Fruit fly (Drosophila melanogaster) whole organism, embryonic: ENCODE data around the gene GIIIspla2.

Experiments used
- Blimp-1 ChIP-seq: fragments of 200-800 bp; sonication (Bioruptor generic); optimal IDR thresholded peaks from 3 replicates; lab custom pipeline; 2018; ENCODE audit warnings: missing biosample characterization, missing genetic modification characterization, mild to moderate bottlenecking, moderate library complexity, missing genetic modification reagents
- CG1024 ChIP-seq: fragments of 200-800 bp; sonication (Bioruptor generic); IDR thresholded peaks from 2 replicates; pipeline ENCODE4 v1.3.6; 2022; ENCODE audit warnings: missing biosample characterization, missing genetic modification characterization
- CG10321 ChIP-seq: fragments of 200-800 bp; sonication (Bioruptor generic); IDR thresholded peaks from 2 replicates; pipeline ENCODE4 v1.3.6; 2022; ENCODE audit warnings: missing biosample characterization, missing genetic modification characterization
- CG10565 ChIP-seq: fragments of 200-800 bp; sonication (Bioruptor generic); optimal IDR thresholded peaks from 3 replicates; lab custom pipeline; 2016; ENCODE audit warnings: missing biosample characterization, mild to moderate bottlenecking, missing genetic modification characterization
- CG12769 ChIP-seq: fragments of 200-800 bp; sonication (Bioruptor generic); optimal IDR thresholded peaks from 2 replicates; lab custom pipeline; 2019; ENCODE audit warnings: missing biosample characterization, mild to moderate bottlenecking, missing genetic modification characterization, moderate library complexity
- CG12942 ChIP-seq: fragments of 200-800 bp; sonication (Bioruptor generic); optimal IDR thresholded peaks from 3 replicates; lab custom pipeline; 2016; ENCODE audit warnings: missing biosample characterization, missing genetic modification characterization
- CG13424 ChIP-seq: fragments of 200-800 bp; sonication (Bioruptor generic); optimal IDR thresholded peaks from 2 replicates; lab custom pipeline; 2019; ENCODE audit warnings: missing biosample characterization, mild to moderate bottlenecking, missing genetic modification characterization, moderate library complexity
- CG13775 ChIP-seq: fragments of 200-800 bp; sonication (Bioruptor generic); optimal IDR thresholded peaks from 3 replicates; lab custom pipeline; 2017; ENCODE audit warnings: missing biosample characterization, mild to moderate bottlenecking, missing genetic modification characterization
- CG2712 ChIP-seq: fragments of 200-800 bp; optimal IDR thresholded peaks from 3 replicates; lab custom pipeline; 2019; ENCODE audit warnings: missing biosample characterization, mild to moderate bottlenecking, missing genetic modification characterization, moderate library complexity
- CG31441 ChIP-seq: fragments of 200-800 bp; sonication (Bioruptor generic); IDR thresholded peaks from 2 replicates; pipeline ENCODE4 v1.3.6; 2022; ENCODE audit warnings: missing biosample characterization, missing genetic modification characterization
- CG32532 ChIP-seq: fragments of 200-800 bp; sonication (Bioruptor generic); IDR thresholded peaks from 2 replicates; pipeline ENCODE4 v1.3.6; 2022; ENCODE audit warnings: missing biosample characterization, missing genetic modification characterization
- CG33213 ChIP-seq: fragments of 200-800 bp; sonication (Bioruptor generic); optimal IDR thresholded peaks from 3 replicates; lab custom pipeline; 2016; ENCODE audit warnings: missing biosample characterization, missing genetic modification characterization
- CG3407 ChIP-seq: fragments of 200-800 bp; sonication (Bioruptor generic); optimal IDR thresholded peaks from 2 replicates; lab custom pipeline; 2018; ENCODE audit warnings: missing biosample characterization, mild to moderate bottlenecking, missing genetic modification characterization
- CG4707 ChIP-seq: fragments of 200-800 bp; sonication (Bioruptor generic); optimal IDR thresholded peaks from 2 replicates; lab custom pipeline; 2018; ENCODE audit warnings: missing biosample characterization, mild to moderate bottlenecking, missing genetic modification characterization, moderate library complexity
- CG5180 ChIP-seq: fragments of 200-800 bp; sonication (Bioruptor generic); optimal IDR thresholded peaks from 3 replicates; lab custom pipeline; 2017; ENCODE audit warnings: missing biosample characterization, missing genetic modification characterization, mild to moderate bottlenecking, moderate library complexity, missing genetic modification reagents
- CG9817 ChIP-seq: fragments of 200-800 bp; sonication (Bioruptor generic); optimal IDR thresholded peaks from 2 replicates; lab custom pipeline; 2018; ENCODE audit warnings: missing biosample characterization, mild to moderate bottlenecking, missing genetic modification characterization, moderate library complexity
- CG9932 ChIP-seq: fragments of 200-800 bp; sonication (Bioruptor generic); IDR thresholded peaks from 2 replicates; pipeline ENCODE4 v1.3.6; 2022; ENCODE audit warnings: missing biosample characterization, missing genetic modification characterization
- CHES-1-like ChIP-seq: fragments of 200-800 bp; sonication (Bioruptor generic); optimal IDR thresholded peaks from 2 replicates; lab custom pipeline; 2016; ENCODE audit warnings: missing biosample characterization, missing genetic modification characterization
- CkIIα-i1 ChIP-seq: fragments of 200-800 bp; sonication (Bioruptor generic); IDR thresholded peaks from 2 replicates; pipeline ENCODE4 v1.3.6; 2022; ENCODE audit warnings: missing biosample characterization, missing genetic modification characterization
- Dip2 ChIP-seq: fragments of 200-800 bp; sonication (Bioruptor generic); IDR thresholded peaks from 2 replicates; pipeline ENCODE4 v1.3.6; 2022; ENCODE audit warnings: missing biosample characterization, missing genetic modification characterization
- Dll ChIP-seq: fragments of 200-800 bp; sonication (Bioruptor generic); IDR thresholded peaks from 4 replicates; pipeline ENCODE4 v1.3.6; 2022; ENCODE audit warnings: missing biosample characterization, missing genetic modification characterization; ENCODE audit not compliant: partially characterized antibody
- Eip74EF ChIP-seq, 2 experiments: fragments of 200-800 bp in 1 of 2; fragments of >200 bp in 1 of 2; sonication (Bioruptor generic) in 1 of 2; optimal IDR thresholded peaks; 2 replicates each; lab custom pipeline; 2017 to 2019; ENCODE audit warnings: missing biosample characterization in 2 of 2, missing genetic modification characterization in 2 of 2, mild to moderate bottlenecking in 1 of 2, moderate library complexity in 1 of 2
- Elba2 ChIP-seq: fragments of 200-800 bp; sonication (Bioruptor generic); optimal IDR thresholded peaks from 3 replicates; lab custom pipeline; 2016; ENCODE audit warnings: missing biosample characterization, missing genetic modification characterization
- Hmr ChIP-seq: fragments of 200-800 bp; sonication (Bioruptor generic); optimal IDR thresholded peaks from 3 replicates; lab custom pipeline; 2017; ENCODE audit warnings: mild to moderate bottlenecking, missing biosample characterization, missing genetic modification reagents, missing genetic modification characterization
- Hmx ChIP-seq: fragments of 200-800 bp; sonication (Bioruptor generic); optimal IDR thresholded peaks from 2 replicates; lab custom pipeline; 2016; ENCODE audit warnings: missing biosample characterization, missing genetic modification characterization
- MTF-1 ChIP-seq: fragments of 200-800 bp; sonication (Bioruptor generic); optimal IDR thresholded peaks from 2 replicates; lab custom pipeline; 2018; ENCODE audit warnings: missing biosample characterization, mild to moderate bottlenecking, missing genetic modification characterization, borderline replicate concordance
- Myb ChIP-seq: fragments of 200-800 bp; sonication (Bioruptor generic); optimal IDR thresholded peaks from 2 replicates; lab custom pipeline; 2016; ENCODE audit warnings: missing biosample characterization, missing genetic modification characterization
- Nf-YB ChIP-seq: fragments of 200-800 bp; sonication (Bioruptor generic); optimal IDR thresholded peaks from 3 replicates; lab custom pipeline; 2019; ENCODE audit warnings: missing biosample characterization, mild to moderate bottlenecking, missing genetic modification characterization, moderate library complexity
- Opbp ChIP-seq: fragments of 200-800 bp; sonication (Bioruptor generic); IDR thresholded peaks from 3 replicates; pipeline ENCODE4 v1.3.6; 2022; ENCODE audit warnings: missing biosample characterization, missing genetic modification characterization; ENCODE audit not compliant: partially characterized antibody
- Six4 ChIP-seq: fragments of 200-800 bp; sonication (Bioruptor generic); optimal IDR thresholded peaks from 2 replicates; lab custom pipeline; 2016; ENCODE audit warnings: missing biosample characterization, missing genetic modification characterization
- Spps ChIP-seq: fragments of 200-800 bp; sonication (Bioruptor generic); optimal IDR thresholded peaks from 2 replicates; lab custom pipeline; 2018; ENCODE audit warnings: missing biosample characterization, mild to moderate bottlenecking, missing genetic modification characterization
- YL-1 ChIP-seq: fragments of 200-800 bp; sonication (Bioruptor generic); optimal IDR thresholded peaks from 3 replicates; lab custom pipeline; 2017; ENCODE audit warnings: missing biosample characterization, mild to moderate bottlenecking, missing genetic modification characterization
- aop ChIP-seq: fragments of 200-800 bp; sonication (Bioruptor generic); IDR thresholded peaks from 2 replicates; pipeline ENCODE4 v1.3.6; 2022; ENCODE audit warnings: missing biosample characterization, missing genetic modification characterization
- bab2 ChIP-seq: fragments of 200-800 bp; sonication (Bioruptor generic); optimal IDR thresholded peaks from 2 replicates; lab custom pipeline; 2016; ENCODE audit warnings: missing biosample characterization, missing genetic modification characterization
- bcd ChIP-seq: fragments of 200-800 bp; sonication (Bioruptor generic); optimal IDR thresholded peaks from 2 replicates; lab custom pipeline; 2017; ENCODE audit warnings: missing biosample characterization, mild to moderate bottlenecking, missing genetic modification characterization
- cwo ChIP-seq: fragments of 200-800 bp; sonication (Bioruptor generic); optimal IDR thresholded peaks from 3 replicates; lab custom pipeline; 2017; ENCODE audit warnings: missing biosample characterization, missing genetic modification characterization, mild to moderate bottlenecking, moderate library complexity, missing genetic modification reagents
- ewg ChIP-seq: fragments of 200-800 bp; sonication (Bioruptor generic); optimal IDR thresholded peaks from 3 replicates; lab custom pipeline; 2017; ENCODE audit warnings: mild to moderate bottlenecking, missing biosample characterization, missing genetic modification reagents, missing genetic modification characterization
- fd102C ChIP-seq: fragments of 200-800 bp; sonication (Bioruptor generic); optimal IDR thresholded peaks from 2 replicates; lab custom pipeline; 2018; ENCODE audit warnings: missing biosample characterization, mild to moderate bottlenecking, missing genetic modification characterization, moderate library complexity
- ftz-f1 ChIP-seq: fragments of 200-800 bp; sonication (Bioruptor generic); optimal IDR thresholded peaks from 2 replicates; lab custom pipeline; 2016; ENCODE audit warnings: missing biosample characterization, missing genetic modification characterization
- kah ChIP-seq: fragments of 200-800 bp; sonication (Bioruptor generic); optimal IDR thresholded peaks from 2 replicates; lab custom pipeline; 2018; ENCODE audit warnings: missing biosample characterization, mild to moderate bottlenecking, missing genetic modification characterization
- kni ChIP-seq: fragments of 200-800 bp; sonication (Bioruptor generic); optimal IDR thresholded peaks from 3 replicates; lab custom pipeline; 2017; ENCODE audit warnings: mild to moderate bottlenecking, missing biosample characterization, missing genetic modification reagents, missing genetic modification characterization
- maf-S ChIP-seq: fragments of 200-800 bp; sonication (Bioruptor generic); optimal IDR thresholded peaks from 2 replicates; lab custom pipeline; 2016; ENCODE audit warnings: missing biosample characterization, missing genetic modification characterization
- schlank ChIP-seq: fragments of 200-800 bp; sonication (Bioruptor generic); optimal IDR thresholded peaks from 2 replicates; lab custom pipeline; 2018; ENCODE audit warnings: missing biosample characterization, mild to moderate bottlenecking, missing genetic modification characterization
- sens-2 ChIP-seq: fragments of 200-800 bp; sonication (Bioruptor generic); IDR thresholded peaks from 2 replicates; pipeline ENCODE4 v1.3.6; 2022; ENCODE audit warnings: missing biosample characterization, missing genetic modification characterization
- sima ChIP-seq: fragments of 200-800 bp; sonication (Bioruptor generic); optimal IDR thresholded peaks from 2 replicates; lab custom pipeline; 2016; ENCODE audit warnings: missing biosample characterization, missing genetic modification characterization
- slbo ChIP-seq: fragments of 200-800 bp; sonication (Bioruptor generic); IDR thresholded peaks from 2 replicates; pipeline ENCODE4 v1.3.6; 2022; ENCODE audit warnings: missing biosample characterization, missing genetic modification characterization
- sr ChIP-seq: fragments of 200-800 bp; sonication (Bioruptor generic); IDR thresholded peaks from 3 replicates; pipeline ENCODE4 v1.3.6; 2022; ENCODE audit warnings: missing biosample characterization, missing genetic modification characterization
- stc ChIP-seq: fragments of 200-800 bp; sonication (Bioruptor generic); IDR thresholded peaks from 2 replicates; pipeline ENCODE4 v1.3.6; 2022; ENCODE audit warnings: missing biosample characterization, missing genetic modification characterization
- tin ChIP-seq: fragments of 200-800 bp; sonication (Bioruptor generic); optimal IDR thresholded peaks from 3 replicates; lab custom pipeline; 2016; ENCODE audit warnings: missing biosample characterization, missing genetic modification characterization
- zf30C ChIP-seq: fragments of 200-800 bp; sonication (Bioruptor generic); optimal IDR thresholded peaks from 3 replicates; lab custom pipeline; 2018; ENCODE audit warnings: missing biosample characterization, mild to moderate bottlenecking, missing genetic modification characterization

GIIIspla2 gene

DNA sequence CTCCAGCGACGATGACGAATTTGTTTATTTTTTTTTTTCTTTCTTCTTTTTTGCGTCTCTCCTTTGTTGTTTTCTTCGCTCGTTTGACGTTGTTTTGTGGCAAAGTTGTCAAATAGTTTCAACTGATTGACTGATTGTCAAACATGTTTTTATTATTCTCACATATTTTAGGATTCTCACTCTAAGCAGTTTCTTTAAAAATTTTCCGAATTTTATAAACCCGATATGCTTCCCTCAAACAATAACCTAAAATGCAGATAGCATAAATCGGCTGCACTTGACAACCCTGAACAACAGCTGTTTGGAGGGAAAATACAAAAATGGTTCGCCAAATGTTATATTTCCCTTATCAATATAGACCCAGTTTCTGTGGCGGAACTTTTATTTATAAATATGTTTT lies 13.9 kb upstream of the GIIIspla2 start, which contains the start of gene CG17982 (continued):
- TF ChIP-seq Eip74EF (GFP tag; optimal IDR thresholded peaks at IDR 0.05; lab: Kevin White, UChicago), result peak in 1 of 2 experiments; percentile 71
- TF ChIP-seq bab2 (GFP tag; lab: Kevin White, UChicago), result peak; percentile 89
- TF ChIP-seq kni (GFP tag; lab: Kevin White, UChicago), result peak; percentile 75
- TF ChIP-seq YL-1, result peak; percentile 79
- peak; percentile 80 for TF ChIP-seq maf-S (GFP tag; lab: Kevin White, UChicago)
- peak; percentile 84 for TF ChIP-seq tin (GFP tag; lab: Kevin White, UChicago)
- no peak for TF ChIP-seq sens-2 (GFP tag; lab: Robert Waterston, UW)
- TF ChIP-seq Hmx (GFP tag; lab: Kevin White, UChicago), result peak; percentile 53
- peak; percentile 63 for TF ChIP-seq Spps (tag; lab: Kevin White, UChicago)
- no peak for TF ChIP-seq fd102C (GFP tag; lab: Kevin White, UChicago)
- TF ChIP-seq kah (GFP tag; lab: Kevin White, UChicago), result peak; percentile 64
- peak; percentile 55 for TF ChIP-seq CG4707 (GFP tag; lab: Kevin White, UChicago)
- peak; percentile 46 for TF ChIP-seq CG5180 (GFP tag; lab: Kevin White, UChicago)
- TF ChIP-seq ewg (GFP tag; lab: Kevin White, UChicago), result peak; percentile 64
- no peak for TF ChIP-seq Dip2
- peak; percentile 74 for TF ChIP-seq stc (GFP tag; lab: Robert Waterston, UW)
- peak; percentile 45 for TF ChIP-seq Nf-YB
- peak; percentile 19 for TF ChIP-seq CG10565 (GFP tag; lab: Kevin White, UChicago)
- peak; percentile 88 for TF ChIP-seq slbo (GFP tag; lab: Robert Waterston, UW)
- TF ChIP-seq Six4, result peak; percentile 82
- peak; percentile 33 for TF ChIP-seq sima (GFP tag; lab: Kevin White, UChicago)
- TF ChIP-seq CG32532 (GFP tag; lab: Robert Waterston, UW), result peak; percentile 88
- TF ChIP-seq CG1024 (GFP tag; lab: Robert Waterston, UW), result 0 out of 2 replicates have a peak, but pooled peaks have one; percentile 27
- peak; percentile 87 for TF ChIP-seq CG33213 (GFP tag; lab: Kevin White, UChicago)
- peak; percentile 61; the same call in 1 of the 2 replicates for TF ChIP-seq aop (GFP tag; lab: Robert Waterston, UW)
- TF ChIP-seq CG10321 (GFP tag; lab: Robert Waterston, UW), result no peak
- TF ChIP-seq sr (GFP tag; lab: Robert Waterston, UW), result no peak
- peak; percentile 80 for TF ChIP-seq CG31441 (GFP tag; lab: Robert Waterston, UW)
- TF ChIP-seq CG13424 (tag; lab: Kevin White, UChicago), result peak; percentile 89
- TF ChIP-seq bcd (GFP tag; lab: Kevin White, UChicago), result peak; percentile 75
- TF ChIP-seq zf30C, result peak; percentile 7
- peak; percentile 63 for TF ChIP-seq MTF-1 (GFP tag; lab: Kevin White, UChicago)
- no peak for TF ChIP-seq Opbp (GFP tag; lab: Robert Waterston, UW)
- no peak for TF ChIP-seq CkIIα-i1 (GFP tag; lab: Robert Waterston, UW)
- TF ChIP-seq ftz-f1 (GFP tag; lab: Kevin White, UChicago), result no peak
- peak; percentile 66 for TF ChIP-seq Myb (GFP tag; lab: Kevin White, UChicago)
- peak; percentile 70 for TF ChIP-seq CG3407
- no peak for TF ChIP-seq Blimp-1 (GFP tag; lab: Kevin White, UChicago)
- TF ChIP-seq Hmr (GFP tag; lab: Kevin White, UChicago), result no peak
- TF ChIP-seq Dll (GFP tag; lab: Robert Waterston, UW), result no peak
- TF ChIP-seq cwo (GFP tag; lab: Kevin White, UChicago), result peak; percentile 71
- TF ChIP-seq CG12769 (tag; lab: Kevin White, UChicago), result no peak
- TF ChIP-seq CG9932 (GFP tag; lab: Robert Waterston, UW), result peak; percentile 83
- peak; percentile 90 for TF ChIP-seq CHES-1-like (GFP tag; lab: Kevin White, UChicago)
- TF ChIP-seq CG9817 (tag; lab: Kevin White, UChicago), result peak; percentile 89
- TF ChIP-seq CG13775 (GFP tag; lab: Kevin White, UChicago), result peak; percentile 78
- TF ChIP-seq schlank, result peak; percentile 61
- peak; percentile 4 for TF ChIP-seq Elba2
- peak; percentile 80 for TF ChIP-seq CG12942 (GFP tag; lab: Kevin White, UChicago)
- peak; percentile 87 for TF ChIP-seq CG2712 (tag; lab: Kevin White, UChicago)
